Worm (Caenorhabditis elegans): Measurements from ENCODE around the gene tram-1.

The tram-1 gene

ce11 chrIV:10242458-10243123 is 21.5 kb upstream of the tram-1 start (continued):
- TF ChIP-seq ctbp-1 (GFP tag; IDR thresholded peaks at IDR 0.05) (no peak), ceh-20 (GFP tag; IDR thresholded peaks at IDR 0.05) (no peak), sdz-12 (GFP tag; optimal IDR thresholded peaks at IDR 0.05) (no peak), nhr-77 (tag; optimal IDR thresholded peaks at IDR 0.05) (no peak), fos-1 (tag; optimal IDR thresholded peaks at IDR 0.05) (no peak), Y48G9A.11 (GFP tag; IDR thresholded peaks at IDR 0.05) (no peak), zfp-3 (GFP tag; conservative IDR thresholded peaks at IDR 0.05) (no peak), T26A8.4 (GFP tag; IDR thresholded peaks at IDR 0.05) (no peak), dpl-1 (GFP tag; optimal IDR thresholded peaks at IDR 0.05) (peak; percentile 71), ceh-82 (tag; optimal IDR thresholded peaks at IDR 0.05) (no peak), attf-4 (tag; optimal IDR thresholded peaks at IDR 0.05) (no peak), daf-19 (GFP tag; conservative IDR thresholded peaks at IDR 0.05) (no peak), hmg-1.1 (GFP tag; IDR thresholded peaks at IDR 0.05) (0 out of 2 replicates have a peak, but pooled peaks have one; percentile 5)

ce11 chrIV:10241659-10242058 is 20.6 kb upstream of the tram-1 start, which contains the start of gene lipl-7:
TSS of gene lipl-7 (minus strand) at chrIV:10241823.
- TF ChIP-seq aha-1 (tag): no peak
- TF ChIP-seq fos-1 (tag; optimal IDR thresholded peaks at IDR 0.05): no peak
- no peak for TF ChIP-seq ceh-82 (tag; optimal IDR thresholded peaks at IDR 0.05)
- no peak for TF ChIP-seq pqm-1 (tag; optimal IDR thresholded peaks at IDR 0.05)

- TF ChIP-seq lin-29 (GFP tag; IDR thresholded peaks at IDR 0.05): no peak
- TF ChIP-seq dpl-1 (GFP tag; optimal IDR thresholded peaks at IDR 0.05): no peak
- TF ChIP-seq nhr-77 (tag; optimal IDR thresholded peaks at IDR 0.05): peak; percentile 32
- no peak for TF ChIP-seq daf-16 (GFP tag; optimal IDR thresholded peaks at IDR 0.05)
- peak; percentile 79 for TF ChIP-seq daf-16 (tag; optimal IDR thresholded peaks at IDR 0.05)
- peak; percentile 88 for TF ChIP-seq php-3 (GFP tag; IDR thresholded peaks at IDR 0.05)
- TF ChIP-seq nhr-76 (tag; optimal IDR thresholded peaks at IDR 0.05): no peak
- no peak for TF ChIP-seq nhr-10 (tag; optimal IDR thresholded peaks at IDR 0.05)
- no peak for TF ChIP-seq zfp-3 (GFP tag; conservative IDR thresholded peaks at IDR 0.05)
- no peak for TF ChIP-seq ama-1 (optimal IDR thresholded peaks at IDR 0.05)
- TF ChIP-seq nhr-28 (tag; optimal IDR thresholded peaks at IDR 0.05): peak; percentile 84
- TF ChIP-seq zag-1 (tag; optimal IDR thresholded peaks at IDR 0.05): no peak
- TF ChIP-seq mxl-3 (GFP tag; optimal IDR thresholded peaks at IDR 0.05): no peak
- TF ChIP-seq ceh-20 (GFP tag; IDR thresholded peaks at IDR 0.05): no peak
- TF ChIP-seq ceh-44 (GFP tag; IDR thresholded peaks at IDR 0.05): no peak
- peak; percentile 52 for TF ChIP-seq dve-1 (tag; optimal IDR thresholded peaks at IDR 0.05; ENCODE audit: insufficient read depth)
- TF ChIP-seq mxl-2 (GFP tag; conservative IDR thresholded peaks at IDR 0.05): no peak
- TF ChIP-seq lin-1 (GFP tag; IDR thresholded peaks at IDR 0.05): no peak
These were observed 18.0 kb upstream of the tram-1 start, which contains the start of gene ech-8 for ce11 chrIV:10239045-10239444. TSS of gene ech-8 (minus strand) at chrIV:10239176.

- TF ChIP-seq ama-1 (optimal IDR thresholded peaks at IDR 0.05) (no peak), gei-8 (GFP tag; optimal IDR thresholded peaks at IDR 0.05) (no peak), duxl-1 (tag; optimal IDR thresholded peaks at IDR 0.05; ENCODE audit: poor library complexity) (no peak), daf-16 (GFP tag; optimal IDR thresholded peaks at IDR 0.05) (no peak), daf-16 (tag; optimal IDR thresholded peaks at IDR 0.05) (peak; percentile 60), jun-1 (tag; optimal IDR thresholded peaks at IDR 0.05) (no peak), arid-1 (GFP tag; conservative IDR thresholded peaks at IDR 0.05) (no peak), F44E2.7 (GFP tag; IDR thresholded peaks at IDR 0.05) (no peak), nhr-11 (tag; optimal IDR thresholded peaks at IDR 0.05) (no peak), ztf-11 (tag; optimal IDR thresholded peaks at IDR 0.05) (no peak), set-16 (GFP tag; IDR thresholded peaks at IDR 0.05) (no peak), nhr-41 (GFP tag; IDR thresholded peaks at IDR 0.05) (no peak), lin-13 (GFP tag; optimal IDR thresholded peaks at IDR 0.05) (no peak), lsy-2 (tag; optimal IDR thresholded peaks at IDR 0.05) (no peak), nhr-25 (tag; optimal IDR thresholded peaks at IDR 0.05; ENCODE audit: borderline replicate concordance, insufficient read depth) (no peak), hlh-11 (tag; optimal IDR thresholded peaks at IDR 0.05) (peak; percentile 52), nhr-237 (tag; optimal IDR thresholded peaks at IDR 0.05) (no peak), lir-3 (tag; optimal IDR thresholded peaks at IDR 0.05) (no peak), mes-2 (tag; optimal IDR thresholded peaks at IDR 0.05; ENCODE audit: poor library complexity, severe bottlenecking) (no peak), egl-27 (tag; optimal IDR thresholded peaks at IDR 0.05) (no peak), unc-130 (GFP tag; optimal IDR thresholded peaks at IDR 0.05) (no peak)
These were observed 15.0 kb upstream of the tram-1 start for ce11 chrIV:10236106-10236505.

All from whole organism, L4 larva.